Worm (Caenorhabditis elegans) whole organism, mixed stage, embryonic: ENCODE results near the gene srh-211.

Source experiments
- nhr-237 ChIP-seq: fragments of 150-350 bp; optimal IDR thresholded peaks from 2 replicates; lab custom pipeline; 2014; ENCODE audit warnings: missing biosample characterization, missing genetic modification characterization
- pha-4 ChIP-seq: fragments of 150-350 bp; optimal IDR thresholded peaks from 2 replicates; lab custom pipeline; 2018; ENCODE audit warnings: missing biosample characterization, missing genetic modification reagents, missing genetic modification characterization
- unc-120 ChIP-seq: sonication (generic microtip); optimal IDR thresholded peaks from 2 replicates; lab custom pipeline; 2017; ENCODE audit warnings: missing genetic modification characterization, missing compliant biosample characterization; ENCODE audit not compliant: poor library complexity, severe bottlenecking
- ztf-11 ChIP-seq: fragments of 150-350 bp; optimal IDR thresholded peaks from 2 replicates; lab custom pipeline; 2014; ENCODE audit warnings: missing biosample characterization, missing genetic modification characterization

- no peak for TF ChIP-seq unc-120 (tag; lab: Kevin White, UChicago)
- no peak for TF ChIP-seq pha-4 (tag; lab: Kevin White, UChicago)
- TF ChIP-seq nhr-237 (tag; lab: Kevin White, UChicago), result no peak
- TF ChIP-seq ztf-11 (tag; lab: Kevin White, UChicago), result no peak
Observed at ce11 chrV:4038557-4038956, 42.6 kb downstream of the srh-211 start.
